Fruit fly (Drosophila melanogaster): Measurements from ENCODE around the gene ATP6AP2.

- TF ChIP-seq CHES-1-like (GFP tag; optimal IDR thresholded peaks at IDR 0.05): peak; percentile 78
- TF ChIP-seq trem (tag; optimal IDR thresholded peaks at IDR 0.05): peak; percentile 80
Observed at dm6 chr3R:9229075-9229835, 31.2 kb upstream of the ATP6AP2 start.
